Worm (Caenorhabditis elegans) whole organism, early embryonic: ENCODE measurements around the gene Y54F10AM.8.
"Not testable (repeated sequence)": the region's sequence is repeated elsewhere in the genome, so short reads cannot be mapped to it uniquely, and the experiment has no call there.

Experiments
- ama-1 ChIP-seq: fragments of 150-350 bp; optimal IDR thresholded peaks from 2 replicates; lab custom pipeline; 2014
- ceh-36 ChIP-seq: sonication (generic microtip); optimal IDR thresholded peaks from 2 replicates; lab custom pipeline; 2016; ENCODE audit warnings: missing genetic modification characterization, inconsistent platforms, missing compliant biosample characterization
- flt-1 ChIP-seq: fragments of 200-800 bp; sonication (Bioruptor generic); IDR thresholded peaks from 2 replicates; pipeline ENCODE4 v1.3.6; 2022; ENCODE audit warnings: missing genetic modification characterization, missing compliant biosample characterization
- hmbx-1 ChIP-seq: sonication (generic microtip); optimal IDR thresholded peaks from 2 replicates; lab custom pipeline; 2016; ENCODE audit warnings: mild to moderate bottlenecking, missing genetic modification characterization, missing compliant biosample characterization
- tbx-37 ChIP-seq: fragments of 200-800 bp; sonication (Bioruptor generic); conservative IDR thresholded peaks from 2 replicates; pipeline ENCODE4 v1.3.6; 2022; ENCODE audit warnings: missing genetic modification reagents, missing genetic modification characterization, missing compliant biosample characterization

ce11 chrIII:2500636-2501035 is 7.1 kb downstream of the Y54F10AM.8 start:
- TF ChIP-seq ama-1 (lab: Kevin White, UChicago); hmbx-1 (tag; lab: Kevin White, UChicago); tbx-37 (GFP tag; lab: Robert Waterston, UW); ceh-36 (tag; lab: Kevin White, UChicago): not testable (repeated sequence)
- 0 out of 2 replicates have a peak, but pooled peaks have one; percentile 18 for TF ChIP-seq flt-1 (GFP tag; lab: Robert Waterston, UW)
